Worm (Caenorhabditis elegans): ENCODE data around the gene cdk-1.
A peak's percentile ranks its signal among the peaks of the same experiment; 100 is the strongest.

Gene cdk-1

DNA sequence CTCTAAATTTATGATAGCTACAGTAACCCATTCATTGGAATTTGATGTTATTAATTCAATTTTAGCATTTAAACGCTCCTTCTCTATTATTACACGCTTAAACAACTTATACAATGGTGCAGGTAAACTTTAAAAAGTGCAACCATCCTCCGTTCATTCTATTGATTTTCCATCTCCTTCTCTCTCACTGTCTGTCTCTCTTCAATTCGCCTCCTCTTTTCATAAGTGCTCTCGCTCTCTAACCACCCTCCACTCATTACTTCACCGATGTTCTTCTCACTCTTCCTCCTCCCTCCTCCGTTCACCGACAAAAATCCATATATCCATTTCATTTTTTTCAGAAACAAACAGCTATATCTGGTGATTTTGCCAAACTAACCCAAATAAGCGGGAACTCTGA lies 18.9 kb downstream of the cdk-1 start, which contains the start of gene cbp-1 (continued):
- TF ChIP-seq irx-1 (tag; optimal IDR thresholded peaks at IDR 0.05) (no peak), C34B4.2 (tag; optimal IDR thresholded peaks at IDR 0.05) (no peak), ceh-88 (GFP tag; IDR thresholded peaks at IDR 0.05) (no peak; the same call in 1 of the 2 replicates), unc-30 (tag; optimal IDR thresholded peaks at IDR 0.05) (no peak), vab-15 (tag; optimal IDR thresholded peaks at IDR 0.05) (no peak), unc-98 (GFP tag; IDR thresholded peaks at IDR 0.05) (no peak), ztf-11 (tag; optimal IDR thresholded peaks at IDR 0.05) (peak in 1 of 2 experiments; percentile 47), nhr-237 (tag; optimal IDR thresholded peaks at IDR 0.05) (no peak), dpl-1 (GFP tag; optimal IDR thresholded peaks at IDR 0.05) (peak in 2 of 3 experiments; percentile 37 to 46), nhr-71 (tag; optimal IDR thresholded peaks at IDR 0.05) (peak; percentile 63), lin-13 (GFP tag; optimal IDR thresholded peaks at IDR 0.05) (no peak), blmp-1 (tag; optimal IDR thresholded peaks at IDR 0.05) (no peak), mdl-1 (tag; optimal IDR thresholded peaks at IDR 0.05) (peak in 1 of 2 experiments; percentile 44), unc-130 (tag; optimal IDR thresholded peaks at IDR 0.05) (peak; percentile 51), dsc-1 (tag; optimal IDR thresholded peaks at IDR 0.05) (peak; percentile 57), egl-13 (tag; optimal IDR thresholded peaks at IDR 0.05) (no peak), lsy-2 (tag; optimal IDR thresholded peaks at IDR 0.05) (peak; percentile 81 to 85), efl-1 (optimal IDR thresholded peaks at IDR 0.05) (peak; percentile 69 to 75), efl-1 (GFP tag; optimal IDR thresholded peaks at IDR 0.05 in 1 of 2) (peak; percentile 16 to 90), pax-3 (tag; optimal IDR thresholded peaks at IDR 0.05) (no peak), nhr-11 (tag; optimal IDR thresholded peaks at IDR 0.05) (no peak), egl-27 (tag; optimal IDR thresholded peaks at IDR 0.05) (no peak), nhr-76 (tag; optimal IDR thresholded peaks at IDR 0.05) (no peak), lin-15B (tag; optimal IDR thresholded peaks at IDR 0.05) (no peak), pqm-1 (tag; optimal IDR thresholded peaks at IDR 0.05) (no peak), nhr-47 (tag; optimal IDR thresholded peaks at IDR 0.05) (peak; percentile 48), snu-23 (GFP tag; optimal IDR thresholded peaks at IDR 0.05) (peak; percentile 68), ztf-4 (tag; optimal IDR thresholded peaks at IDR 0.05) (no peak), C16A3.4 (tag; optimal IDR thresholded peaks at IDR 0.05) (no peak), tlp-1 (tag; optimal IDR thresholded peaks at IDR 0.05) (no peak), nhr-12 (tag; optimal IDR thresholded peaks at IDR 0.05) (no peak), ets-5 (GFP tag; IDR thresholded peaks at IDR 0.05) (no peak), fkh-10 (GFP tag; optimal IDR thresholded peaks at IDR 0.05) (no peak), nhr-90 (tag; optimal IDR thresholded peaks at IDR 0.05; ENCODE audit: poor library complexity) (peak; percentile 38), efl-3 (GFP tag; optimal IDR thresholded peaks at IDR 0.05) (no peak), elt-2 (tag; optimal IDR thresholded peaks at IDR 0.05) (no peak), F16B12.6 (tag; optimal IDR thresholded peaks at IDR 0.05) (no peak), hpl-2 (GFP tag; optimal IDR thresholded peaks at IDR 0.05) (no peak)

- TF ChIP-seq pag-3 (tag; optimal IDR thresholded peaks at IDR 0.05; ENCODE audit: borderline replicate concordance, insufficient read depth) (no peak), jun-1 (tag; optimal IDR thresholded peaks at IDR 0.05) (no peak), nhr-85 (tag) (peak; percentile 51), efl-1 (optimal IDR thresholded peaks at IDR 0.05) (no peak), efl-1 (GFP tag; optimal IDR thresholded peaks at IDR 0.05 in 1 of 2) (peak in 1 of 2 experiments; percentile 30)
These were observed 19.8 kb downstream of the cdk-1 start for ce11 chrIII:9767095-9767494.

DNA sequence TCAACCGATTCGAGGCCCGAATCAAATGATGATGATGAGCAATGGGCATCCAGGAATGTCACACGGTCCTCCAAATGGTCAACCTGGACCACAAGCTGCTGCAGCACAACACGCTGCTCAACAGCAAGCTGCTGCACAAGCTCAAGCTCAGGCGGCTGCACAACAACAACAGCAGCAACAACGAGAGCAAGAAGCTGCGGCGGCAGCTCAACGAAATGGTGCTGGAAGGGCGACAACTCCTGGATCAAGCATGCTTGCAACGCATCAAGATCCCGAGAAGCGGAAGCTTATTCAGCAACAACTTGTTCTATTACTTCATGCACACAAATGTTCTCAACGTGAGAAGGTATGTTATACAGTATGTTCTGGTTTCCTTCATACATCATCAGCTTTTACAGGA lies 20.8 kb downstream of the cdk-1 start:
- no peak for TF ChIP-seq nhr-76 (tag; optimal IDR thresholded peaks at IDR 0.05)
- TF ChIP-seq xbp-1 (tag; optimal IDR thresholded peaks at IDR 0.05), result no peak
- no peak for TF ChIP-seq skn-1 (tag; optimal IDR thresholded peaks at IDR 0.05)
- TF ChIP-seq mef-2 (tag; optimal IDR thresholded peaks at IDR 0.05), result no peak
- TF ChIP-seq aha-1 (tag; optimal IDR thresholded peaks at IDR 0.05), result no peak
- no peak for TF ChIP-seq efl-1 (optimal IDR thresholded peaks at IDR 0.05)
- peak in 1 of 2 experiments; percentile 73 for TF ChIP-seq efl-1 (GFP tag; optimal IDR thresholded peaks at IDR 0.05 in 1 of 2)
